Worm (Caenorhabditis elegans) whole organism, mixed stage, embryonic: ENCODE measurements around the gene haao-1.

Source experiments
- blmp-1 ChIP-seq: fragments of 150-350 bp; optimal IDR thresholded peaks from 2 replicates; lab custom pipeline; 2014; ENCODE audit warnings: missing biosample characterization, missing genetic modification characterization
- ztf-11 ChIP-seq: fragments of 150-350 bp; optimal IDR thresholded peaks from 2 replicates; lab custom pipeline; 2014; ENCODE audit warnings: missing biosample characterization, missing genetic modification characterization

DNA sequence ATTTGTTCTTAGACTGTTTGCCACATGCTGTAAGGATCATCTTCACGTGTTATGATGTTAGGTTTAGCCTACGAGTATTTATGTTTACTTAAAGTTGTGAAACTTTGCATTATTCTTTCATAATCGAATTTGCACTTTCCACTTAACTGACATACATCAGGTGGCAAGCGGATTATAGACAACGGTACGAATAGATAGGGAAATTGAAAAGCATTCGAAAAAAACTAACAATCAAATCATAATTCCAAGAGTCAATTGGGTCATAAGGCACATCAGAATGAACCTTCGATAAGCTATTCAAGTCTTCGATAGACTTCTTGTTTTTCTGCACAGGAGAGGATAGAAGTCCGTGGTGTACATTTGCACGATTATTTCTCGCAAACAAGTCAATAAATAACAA, 12.2 kb upstream of the haao-1 start:
- no peak for TF ChIP-seq blmp-1 (tag; lab: Kevin White, UChicago)
- TF ChIP-seq ztf-11 (tag; lab: Kevin White, UChicago) = no peak
